Worm (Caenorhabditis elegans): ENCODE data around the gene Y41D4B.6.

DNA sequence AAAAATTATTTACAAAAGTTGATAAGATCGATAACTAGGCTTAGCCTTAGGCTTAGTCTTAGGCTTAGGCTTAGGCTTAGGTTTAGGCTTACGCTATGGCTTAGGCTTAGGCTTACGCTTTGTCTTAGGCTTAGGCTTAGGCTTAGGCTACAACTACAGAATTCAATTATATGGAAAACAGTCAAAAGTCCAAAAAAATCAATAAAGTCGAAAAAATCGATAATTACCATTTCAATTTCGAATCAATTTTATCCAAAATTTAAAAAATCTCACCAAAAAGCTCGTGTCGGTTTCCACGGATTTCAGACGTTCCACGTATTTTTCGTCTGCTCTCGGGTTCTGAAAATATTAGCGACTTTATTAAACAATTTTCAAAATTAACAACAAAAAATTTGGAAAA, 43.4 kb downstream of the Y41D4B.6 start:
- TF ChIP-seq flt-1 (GFP tag; IDR thresholded peaks at IDR 0.05) (no peak), med-1 (GFP tag; optimal IDR thresholded peaks at IDR 0.05; ENCODE audit: insufficient read depth) (no peak), T22C8.4 (GFP tag; IDR thresholded peaks at IDR 0.05) (no peak), klf-2 (GFP tag; conservative IDR thresholded peaks at IDR 0.05) (no peak), ztf-23 (GFP tag; IDR thresholded peaks at IDR 0.05) (no peak), tab-1 (GFP tag; IDR thresholded peaks at IDR 0.05) (no peak), cog-1 (tag; optimal IDR thresholded peaks at IDR 0.05) (no peak)
